Worm (Caenorhabditis elegans): ENCODE measurements around the gene hat-1.

Gene hat-1

ce11 chrIII:10367355-10367909 lies 39.6 kb downstream of the hat-1 start (continued):
- TF ChIP-seq nhr-84 (tag; optimal IDR thresholded peaks at IDR 0.05) (no peak), efl-1 (optimal IDR thresholded peaks at IDR 0.05) (no peak), efl-1 (GFP tag; optimal IDR thresholded peaks at IDR 0.05 in 1 of 2) (peak in 1 of 2 experiments; percentile 85), unc-62 (GFP tag; optimal IDR thresholded peaks at IDR 0.05) (no peak), Y116A8C.19 (tag; optimal IDR thresholded peaks at IDR 0.05; ENCODE audit: borderline replicate concordance) (no peak), sup-37 (GFP tag; optimal IDR thresholded peaks at IDR 0.05) (no peak), dsc-1 (tag; optimal IDR thresholded peaks at IDR 0.05) (no peak), elt-2 (tag; optimal IDR thresholded peaks at IDR 0.05) (no peak), F16B12.6 (tag; optimal IDR thresholded peaks at IDR 0.05) (no peak), unc-98 (GFP tag; IDR thresholded peaks at IDR 0.05) (no peak), lin-35 (GFP tag; optimal IDR thresholded peaks at IDR 0.05) (no peak), snpc-4 (tag; optimal IDR thresholded peaks at IDR 0.05) (no peak), ceh-63 (GFP tag; optimal IDR thresholded peaks at IDR 0.05) (no peak), nhr-85 (tag) (no peak), xbp-1 (tag; optimal IDR thresholded peaks at IDR 0.05) (no peak), hlh-17 (GFP tag; optimal IDR thresholded peaks at IDR 0.05; ENCODE audit: borderline replicate concordance) (no peak), pag-3 (tag; optimal IDR thresholded peaks at IDR 0.05; ENCODE audit: borderline replicate concordance, insufficient read depth) (no peak), egl-27 (tag; optimal IDR thresholded peaks at IDR 0.05) (no peak), tbx-2 (tag; optimal IDR thresholded peaks at IDR 0.05) (no peak), lin-39 (tag; optimal IDR thresholded peaks at IDR 0.05) (no peak), mep-1 (tag; optimal IDR thresholded peaks at IDR 0.05) (peak; percentile 11), nhr-71 (tag; optimal IDR thresholded peaks at IDR 0.05) (no peak), ceh-8 (GFP tag; optimal IDR thresholded peaks at IDR 0.05) (no peak), C34B4.2 (tag; optimal IDR thresholded peaks at IDR 0.05) (no peak), unc-130 (tag; optimal IDR thresholded peaks at IDR 0.05) (no peak), skn-1 (tag; optimal IDR thresholded peaks at IDR 0.05) (no peak)

ce11 chrIII:10364656-10365055 lies 42.4 kb downstream of the hat-1 start, which contains the start of gene tbc-8:
Gene tbc-8 (plus strand): TSS chrIII:10364956.
- TF ChIP-seq lin-35 (GFP tag; optimal IDR thresholded peaks at IDR 0.05) (no peak), nhr-237 (tag; optimal IDR thresholded peaks at IDR 0.05) (no peak), nhr-20 (tag; optimal IDR thresholded peaks at IDR 0.05) (no peak), Y116A8C.19 (tag; optimal IDR thresholded peaks at IDR 0.05; ENCODE audit: borderline replicate concordance) (no peak), snpc-4 (tag; optimal IDR thresholded peaks at IDR 0.05) (no peak), sptf-1 (tag; optimal IDR thresholded peaks at IDR 0.05) (no peak), ceh-8 (GFP tag; optimal IDR thresholded peaks at IDR 0.05) (no peak), mef-2 (tag; optimal IDR thresholded peaks at IDR 0.05) (no peak), blmp-1 (tag; optimal IDR thresholded peaks at IDR 0.05) (no peak)

- peak; percentile 64 for TF ChIP-seq dsc-1 (tag; optimal IDR thresholded peaks at IDR 0.05)
- TF ChIP-seq lsy-2 (tag; optimal IDR thresholded peaks at IDR 0.05) = peak in 1 of 2 experiments; percentile 29
- no peak for TF ChIP-seq lin-39 (tag; optimal IDR thresholded peaks at IDR 0.05)
- no peak for TF ChIP-seq nhr-84 (tag; optimal IDR thresholded peaks at IDR 0.05)
- no peak for TF ChIP-seq C34B4.2 (tag; optimal IDR thresholded peaks at IDR 0.05)
- TF ChIP-seq fkh-8 (tag; optimal IDR thresholded peaks at IDR 0.05) = peak; percentile 60
- TF ChIP-seq nhr-11 (tag; optimal IDR thresholded peaks at IDR 0.05) = no peak
- no peak for TF ChIP-seq isw-1 (GFP tag; IDR thresholded peaks at IDR 0.05)
- TF ChIP-seq pax-3 (tag; optimal IDR thresholded peaks at IDR 0.05) = peak; percentile 12
- no peak for TF ChIP-seq blmp-1 (tag; optimal IDR thresholded peaks at IDR 0.05)
- TF ChIP-seq irx-1 (tag; optimal IDR thresholded peaks at IDR 0.05) = no peak
These were observed 44.1 kb downstream of the hat-1 start for ce11 chrIII:10362920-10363319.

- no peak for TF ChIP-seq grh-1 (GFP tag; IDR thresholded peaks at IDR 0.05)
- TF ChIP-seq blmp-1 (tag; optimal IDR thresholded peaks at IDR 0.05) = no peak
- TF ChIP-seq aly-2 (tag; optimal IDR thresholded peaks at IDR 0.05) = no peak
- no peak for TF ChIP-seq ceh-8 (GFP tag; optimal IDR thresholded peaks at IDR 0.05)
- TF ChIP-seq Y116A8C.19 (tag; optimal IDR thresholded peaks at IDR 0.05; ENCODE audit: borderline replicate concordance) = no peak
- no peak for TF ChIP-seq ztf-11 (tag; optimal IDR thresholded peaks at IDR 0.05)
- TF ChIP-seq dsc-1 (tag; optimal IDR thresholded peaks at IDR 0.05) = no peak
- no peak for TF ChIP-seq isw-1 (GFP tag; IDR thresholded peaks at IDR 0.05)
- TF ChIP-seq zag-1 (tag; optimal IDR thresholded peaks at IDR 0.05) = no peak
- no peak for TF ChIP-seq ztf-4 (tag; optimal IDR thresholded peaks at IDR 0.05)
- no peak for TF ChIP-seq ceh-82 (tag; optimal IDR thresholded peaks at IDR 0.05)
- no peak for TF ChIP-seq sup-37 (GFP tag; optimal IDR thresholded peaks at IDR 0.05)
- TF ChIP-seq hlh-17 (GFP tag; optimal IDR thresholded peaks at IDR 0.05; ENCODE audit: borderline replicate concordance) = no peak
- TF ChIP-seq nhr-84 (tag; optimal IDR thresholded peaks at IDR 0.05) = no peak
- no peak for TF ChIP-seq nhr-47 (tag; optimal IDR thresholded peaks at IDR 0.05)
- no peak for TF ChIP-seq nhr-12 (tag; optimal IDR thresholded peaks at IDR 0.05)
These were observed 45.6 kb downstream of the hat-1 start for ce11 chrIII:10361456-10361855.

All from whole organism, L1 larva.